Worm (Caenorhabditis elegans) whole organism, early embryonic: ENCODE results near the gene kcc-2.

ENCODE experiments used
- B0310.2 ChIP-seq: sonication (generic microtip); optimal IDR thresholded peaks from 2 replicates; lab custom pipeline; 2016; ENCODE audit warnings: mild to moderate bottlenecking, missing genetic modification characterization, missing compliant biosample characterization
- F13C5.2 ChIP-seq: sonication (generic microtip); optimal IDR thresholded peaks from 2 replicates; lab custom pipeline; 2017; ENCODE audit warnings: mild to moderate bottlenecking, missing genetic modification characterization, inconsistent platforms, missing compliant biosample characterization
- aly-1 ChIP-seq: sonication (generic microtip); optimal IDR thresholded peaks from 2 replicates; lab custom pipeline; 2016; ENCODE audit warnings: missing genetic modification characterization, missing compliant biosample characterization
- ama-1 ChIP-seq: fragments of 150-350 bp; optimal IDR thresholded peaks from 2 replicates; lab custom pipeline; 2014
- ceh-13 ChIP-seq: fragments of 200-800 bp; sonication (Bioruptor generic); optimal IDR thresholded peaks from 2 replicates; lab custom pipeline; 2018; ENCODE audit warnings: mild to moderate bottlenecking, missing genetic modification characterization, missing compliant biosample characterization
- ceh-36 ChIP-seq: sonication (generic microtip); optimal IDR thresholded peaks from 2 replicates; lab custom pipeline; 2016; ENCODE audit warnings: missing genetic modification characterization, inconsistent platforms, missing compliant biosample characterization
- ets-7 ChIP-seq: sonication (generic microtip); optimal IDR thresholded peaks from 2 replicates; lab custom pipeline; 2016; ENCODE audit warnings: missing genotype, missing genetic modification characterization, missing compliant biosample characterization
- flt-1 ChIP-seq: fragments of 200-800 bp; sonication (Bioruptor generic); IDR thresholded peaks from 2 replicates; pipeline ENCODE4 v1.3.6; 2022; ENCODE audit warnings: missing genetic modification characterization, missing compliant biosample characterization
- hmbx-1 ChIP-seq: sonication (generic microtip); optimal IDR thresholded peaks from 2 replicates; lab custom pipeline; 2016; ENCODE audit warnings: mild to moderate bottlenecking, missing genetic modification characterization, missing compliant biosample characterization
- hmg-4 ChIP-seq: fragments of 200-800 bp; sonication (Bioruptor generic); optimal IDR thresholded peaks from 2 replicates; lab custom pipeline; 2018; ENCODE audit warnings: mild to moderate bottlenecking, missing genetic modification characterization, missing compliant biosample characterization
- hnd-1 ChIP-seq: sonication (generic microtip); optimal IDR thresholded peaks from 2 replicates; lab custom pipeline; 2016; ENCODE audit warnings: missing genetic modification characterization, missing compliant biosample characterization
- pes-1 ChIP-seq: fragments of 200-800 bp; sonication (Bioruptor generic); IDR thresholded peaks from 2 replicates; pipeline ENCODE4 v1.3.6; 2022; ENCODE audit warnings: missing genetic modification reagents, missing genetic modification characterization, missing compliant biosample characterization
- scrt-1 ChIP-seq: fragments of 200-800 bp; sonication (Bioruptor generic); IDR thresholded peaks from 2 replicates; pipeline ENCODE4 v1.3.6; 2022; ENCODE audit warnings: missing genetic modification characterization, missing compliant biosample characterization
- sea-1 ChIP-seq: fragments of 200-800 bp; sonication (Bioruptor generic); conservative IDR thresholded peaks from 2 replicates; pipeline ENCODE4 v1.3.6; 2022; ENCODE audit warnings: missing genetic modification characterization, missing compliant biosample characterization
- tbx-11 ChIP-seq: fragments of 200-800 bp; sonication (Bioruptor generic); IDR thresholded peaks from 2 replicates; pipeline ENCODE4 v1.3.6; 2022; ENCODE audit warnings: missing genetic modification characterization, missing compliant biosample characterization
- tbx-37 ChIP-seq: fragments of 200-800 bp; sonication (Bioruptor generic); conservative IDR thresholded peaks from 2 replicates; pipeline ENCODE4 v1.3.6; 2022; ENCODE audit warnings: missing genetic modification reagents, missing genetic modification characterization, missing compliant biosample characterization
- tra-4 ChIP-seq: sonication (generic microtip); optimal IDR thresholded peaks from 2 replicates; lab custom pipeline; 2017; ENCODE audit warnings: missing genetic modification characterization, missing compliant biosample characterization

kcc-2 gene

ce11 chrIV:6076128-6076527, 35.4 kb downstream of the kcc-2 start, which contains the start of gene cpg-20:
cpg-20 (minus strand) TSS chrIV:6076228.
- TF ChIP-seq tbx-11 (GFP tag; lab: Robert Waterston, UW): no peak
- no peak for TF ChIP-seq scrt-1 (GFP tag; lab: Robert Waterston, UW)
- TF ChIP-seq tbx-37 (GFP tag; lab: Robert Waterston, UW): no peak
- TF ChIP-seq sea-1 (GFP tag; lab: Robert Waterston, UW): no peak
- TF ChIP-seq aly-1 (tag; lab: Kevin White, UChicago): no peak
- no peak for TF ChIP-seq B0310.2 (tag; lab: Kevin White, UChicago)
- TF ChIP-seq hmg-4: no peak
- no peak for TF ChIP-seq ceh-36 (tag; lab: Kevin White, UChicago)
- TF ChIP-seq ets-7: no peak
- TF ChIP-seq flt-1 (GFP tag; lab: Robert Waterston, UW): no peak
- no peak for TF ChIP-seq hnd-1
- no peak for TF ChIP-seq hmbx-1
- no peak for TF ChIP-seq pes-1 (GFP tag; lab: Robert Waterston, UW)

ce11 chrIV:6079925-6080324, 39.1 kb downstream of the kcc-2 start, which contains the start of gene ugt-19:
ugt-19 (minus strand) TSS chrIV:6079952.
- TF ChIP-seq flt-1 (GFP tag; lab: Robert Waterston, UW): no peak
- TF ChIP-seq ama-1 (lab: Kevin White, UChicago): no peak
- TF ChIP-seq F13C5.2 (tag; lab: Kevin White, UChicago): no peak
- no peak for TF ChIP-seq ceh-36 (tag; lab: Kevin White, UChicago)
- TF ChIP-seq pes-1 (GFP tag; lab: Robert Waterston, UW): no peak
- TF ChIP-seq aly-1 (tag; lab: Kevin White, UChicago): no peak
- no peak for TF ChIP-seq tra-4 (tag; lab: Kevin White, UChicago)
- TF ChIP-seq ceh-13 (GFP tag; lab: Kevin White, UChicago): no peak
- no peak for TF ChIP-seq hmg-4
- no peak for TF ChIP-seq scrt-1 (GFP tag; lab: Robert Waterston, UW)
- TF ChIP-seq B0310.2 (tag; lab: Kevin White, UChicago): no peak
- no peak for TF ChIP-seq ets-7
- no peak for TF ChIP-seq tbx-37 (GFP tag; lab: Robert Waterston, UW)
- no peak for TF ChIP-seq sea-1 (GFP tag; lab: Robert Waterston, UW)
- TF ChIP-seq hmbx-1: no peak
- TF ChIP-seq tbx-11 (GFP tag; lab: Robert Waterston, UW): no peak
- TF ChIP-seq hnd-1: no peak

- TF ChIP-seq ceh-13 (GFP tag; lab: Kevin White, UChicago) (no peak), hmg-4 (no peak), ama-1 (lab: Kevin White, UChicago) (no peak), tbx-37 (GFP tag; lab: Robert Waterston, UW) (no peak), sea-1 (GFP tag; lab: Robert Waterston, UW) (no peak), hmbx-1 (no peak), ets-7 (no peak), tbx-11 (GFP tag; lab: Robert Waterston, UW) (no peak), tra-4 (tag; lab: Kevin White, UChicago) (no peak), F13C5.2 (tag; lab: Kevin White, UChicago) (no peak), scrt-1 (GFP tag; lab: Robert Waterston, UW) (no peak), hnd-1 (no peak), aly-1 (tag; lab: Kevin White, UChicago) (no peak), pes-1 (GFP tag; lab: Robert Waterston, UW) (no peak), flt-1 (GFP tag; lab: Robert Waterston, UW) (no peak), B0310.2 (tag; lab: Kevin White, UChicago) (no peak), ceh-36 (tag; lab: Kevin White, UChicago) (no peak)
Observed at ce11 chrIV:6083550-6084041, 42.8 kb downstream of the kcc-2 start, which contains the start of gene ugt-20. ugt-20 (minus strand) TSS chrIV:6083600.

- no peak for TF ChIP-seq ceh-13 (GFP tag; lab: Kevin White, UChicago)
- no peak for TF ChIP-seq hmbx-1
- no peak for TF ChIP-seq aly-1 (tag; lab: Kevin White, UChicago)
- no peak for TF ChIP-seq flt-1 (GFP tag; lab: Robert Waterston, UW)
- no peak for TF ChIP-seq tbx-11 (GFP tag; lab: Robert Waterston, UW)
- no peak for TF ChIP-seq pes-1 (GFP tag; lab: Robert Waterston, UW)
- TF ChIP-seq ets-7: no peak
- TF ChIP-seq scrt-1 (GFP tag; lab: Robert Waterston, UW): no peak
- no peak for TF ChIP-seq sea-1 (GFP tag; lab: Robert Waterston, UW)
- TF ChIP-seq hmg-4: no peak
- no peak for TF ChIP-seq hnd-1
Observed at ce11 chrIV:6086479-6086878, 45.7 kb downstream of the kcc-2 start.

- TF ChIP-seq flt-1 (GFP tag; lab: Robert Waterston, UW): no peak
- TF ChIP-seq ceh-36 (tag; lab: Kevin White, UChicago): no peak
- TF ChIP-seq ama-1 (lab: Kevin White, UChicago): no peak
- no peak for TF ChIP-seq ets-7
- TF ChIP-seq tbx-11 (GFP tag; lab: Robert Waterston, UW): no peak
- TF ChIP-seq tbx-37 (GFP tag; lab: Robert Waterston, UW): no peak
- TF ChIP-seq hnd-1: no peak
- no peak for TF ChIP-seq hmg-4
Observed at ce11 chrIV:6092313-6092712, 51.5 kb downstream of the kcc-2 start, which contains the start of gene K08B4.7. K08B4.7 (minus strand) TSS chrIV:6092413.

- no peak for TF ChIP-seq ceh-36 (tag; lab: Kevin White, UChicago)
- no peak for TF ChIP-seq pes-1 (GFP tag; lab: Robert Waterston, UW)
- no peak for TF ChIP-seq aly-1 (tag; lab: Kevin White, UChicago)
- TF ChIP-seq sea-1 (GFP tag; lab: Robert Waterston, UW): no peak
- TF ChIP-seq F13C5.2 (tag; lab: Kevin White, UChicago): no peak
- TF ChIP-seq scrt-1 (GFP tag; lab: Robert Waterston, UW): no peak
- TF ChIP-seq B0310.2 (tag; lab: Kevin White, UChicago): no peak
- no peak for TF ChIP-seq flt-1 (GFP tag; lab: Robert Waterston, UW)
- TF ChIP-seq ets-7: no peak
- TF ChIP-seq hnd-1: no peak
- TF ChIP-seq tra-4 (tag; lab: Kevin White, UChicago): no peak
- TF ChIP-seq tbx-37 (GFP tag; lab: Robert Waterston, UW): no peak
- TF ChIP-seq tbx-11 (GFP tag; lab: Robert Waterston, UW): no peak
Observed at ce11 chrIV:6093477-6094314, 52.9 kb downstream of the kcc-2 start, which contains the start of gene cpi-1. cpi-1 (minus strand) TSS chrIV:6093680.
